Fruit fly (Drosophila melanogaster) whole organism, embryonic: ENCODE data around the gene CG5087.

Source experiments
- ATbp ChIP-seq: fragments of 200-800 bp; sonication (Bioruptor generic); optimal IDR thresholded peaks from 2 replicates; lab custom pipeline; 2017; ENCODE audit warnings: missing biosample characterization, mild to moderate bottlenecking, missing genetic modification characterization, missing genetic modification reagents
- Adf1 ChIP-seq: fragments of 200-800 bp; sonication (Bioruptor generic); IDR thresholded peaks from 2 replicates; pipeline ENCODE4 v1.3.6; 2022; ENCODE audit warnings: missing biosample characterization, missing genetic modification characterization
- Atf-2 ChIP-seq: fragments of 200-800 bp; sonication (Bioruptor generic); optimal IDR thresholded peaks from 2 replicates; lab custom pipeline; 2016; ENCODE audit warnings: missing biosample characterization, missing genetic modification characterization
- B-H2 ChIP-seq: fragments of 200-800 bp; sonication (Bioruptor generic); optimal IDR thresholded peaks from 2 replicates; lab custom pipeline; 2018; ENCODE audit warnings: missing biosample characterization, mild to moderate bottlenecking, missing genetic modification characterization
- Blimp-1 ChIP-seq: fragments of 200-800 bp; sonication (Bioruptor generic); optimal IDR thresholded peaks from 3 replicates; lab custom pipeline; 2018; ENCODE audit warnings: missing biosample characterization, missing genetic modification characterization, mild to moderate bottlenecking, moderate library complexity, missing genetic modification reagents
- Bteb2 ChIP-seq: fragments of 200-800 bp; sonication (Bioruptor generic); optimal IDR thresholded peaks from 2 replicates; lab custom pipeline; 2016; ENCODE audit warnings: missing biosample characterization, missing genetic modification characterization
- CG10209 ChIP-seq: fragments of 200-800 bp; sonication (Bioruptor generic); optimal IDR thresholded peaks from 3 replicates; lab custom pipeline; 2017; ENCODE audit warnings: missing biosample characterization, mild to moderate bottlenecking, missing genetic modification characterization, missing genetic modification reagents
- CG10267 ChIP-seq: fragments of 200-800 bp; sonication (Bioruptor generic); optimal IDR thresholded peaks from 2 replicates; lab custom pipeline; 2018; ENCODE audit warnings: missing biosample characterization, mild to moderate bottlenecking, missing genetic modification characterization, moderate library complexity
- CG10321 ChIP-seq: fragments of 200-800 bp; sonication (Bioruptor generic); IDR thresholded peaks from 2 replicates; pipeline ENCODE4 v1.3.6; 2022; ENCODE audit warnings: missing biosample characterization, missing genetic modification characterization
- CG10959 ChIP-seq: fragments of 200-800 bp; sonication (Bioruptor generic); IDR thresholded peaks from 2 replicates; pipeline ENCODE4 v1.3.6; 2022; ENCODE audit warnings: missing biosample characterization, missing genetic modification characterization
- CG11695 ChIP-seq: fragments of 200-800 bp; sonication (Bioruptor generic); IDR thresholded peaks from 3 replicates; pipeline ENCODE4 v1.3.6; 2022; ENCODE audit warnings: missing biosample characterization, missing genetic modification characterization
- CG12219 ChIP-seq: fragments of 200-800 bp; sonication (Bioruptor generic); optimal IDR thresholded peaks from 3 replicates; lab custom pipeline; 2018; ENCODE audit warnings: missing biosample characterization, mild to moderate bottlenecking, missing genetic modification characterization
- CG14860 ChIP-seq: fragments of 200-800 bp; sonication (Bioruptor generic); IDR thresholded peaks from 3 replicates; pipeline ENCODE4 v1.3.6; 2022; ENCODE audit warnings: missing biosample characterization, missing genetic modification characterization; ENCODE audit not compliant: partially characterized antibody
- CG15601 ChIP-seq: fragments of 200-800 bp; sonication (Bioruptor generic); optimal IDR thresholded peaks from 3 replicates; lab custom pipeline; 2019; ENCODE audit warnings: missing biosample characterization, mild to moderate bottlenecking, missing genetic modification characterization, moderate library complexity
- CG17385 ChIP-seq: fragments of 200-800 bp; sonication (Bioruptor generic); optimal IDR thresholded peaks from 3 replicates; lab custom pipeline; 2018; ENCODE audit warnings: missing biosample characterization, mild to moderate bottlenecking, missing genetic modification characterization
- CG18619 ChIP-seq: fragments of 200-800 bp; sonication (Bioruptor generic); optimal IDR thresholded peaks from 3 replicates; lab custom pipeline; 2017; ENCODE audit warnings: missing biosample characterization, mild to moderate bottlenecking, missing genetic modification characterization
- CG18764 ChIP-seq: fragments of 200-800 bp; sonication (Bioruptor generic); optimal IDR thresholded peaks from 3 replicates; lab custom pipeline; 2016; ENCODE audit warnings: missing biosample characterization, missing genetic modification characterization
- CG30020 ChIP-seq: fragments of 200-800 bp; optimal IDR thresholded peaks from 2 replicates; lab custom pipeline; 2019; ENCODE audit warnings: missing biosample characterization, mild to moderate bottlenecking, missing genetic modification characterization, moderate library complexity
- CG33213 ChIP-seq: fragments of 200-800 bp; sonication (Bioruptor generic); optimal IDR thresholded peaks from 3 replicates; lab custom pipeline; 2016; ENCODE audit warnings: missing biosample characterization, missing genetic modification characterization
- CG43689 ChIP-seq: fragments of 200-800 bp; sonication (Bioruptor generic); IDR thresholded peaks from 2 replicates; pipeline ENCODE4 v1.3.6; 2022; ENCODE audit warnings: missing biosample characterization, missing genetic modification characterization
- CG4820 ChIP-seq: fragments of 200-800 bp; sonication (Bioruptor generic); optimal IDR thresholded peaks from 3 replicates; lab custom pipeline; 2016; ENCODE audit warnings: missing biosample characterization, missing genetic modification characterization
- CG5245 ChIP-seq: fragments of 200-800 bp; sonication (Bioruptor generic); optimal IDR thresholded peaks from 3 replicates; lab custom pipeline; 2016; ENCODE audit warnings: missing biosample characterization, missing genetic modification characterization
- CG6854 ChIP-seq: fragments of 200-800 bp; sonication (Bioruptor generic); optimal IDR thresholded peaks from 3 replicates; lab custom pipeline; 2017; ENCODE audit warnings: missing biosample characterization, mild to moderate bottlenecking, missing genetic modification characterization
- CG7372 ChIP-seq: fragments of 200-800 bp; sonication (Bioruptor generic); IDR thresholded peaks from 2 replicates; pipeline ENCODE4 v1.3.6; 2022; ENCODE audit warnings: missing biosample characterization, missing genetic modification characterization
- CG9876 ChIP-seq: fragments of 200-800 bp; sonication (Bioruptor generic); optimal IDR thresholded peaks from 2 replicates; lab custom pipeline; 2016; ENCODE audit warnings: missing biosample characterization, missing genetic modification characterization
- CoRest ChIP-seq: fragments of 200-800 bp; sonication (Bioruptor generic); optimal IDR thresholded peaks from 3 replicates; lab custom pipeline; 2018; ENCODE audit warnings: missing biosample characterization, mild to moderate bottlenecking, missing genetic modification characterization, moderate library complexity
- GATAe ChIP-seq: fragments of 200-800 bp; sonication (Bioruptor generic); conservative IDR thresholded peaks from 2 replicates; pipeline ENCODE4 v1.3.6; 2022; ENCODE audit warnings: missing biosample characterization, missing genetic modification characterization
- HLH54F ChIP-seq: fragments of 200-800 bp; sonication (Bioruptor generic); optimal IDR thresholded peaks from 3 replicates; lab custom pipeline; 2016; ENCODE audit warnings: missing biosample characterization, missing genetic modification characterization
- Hsf ChIP-seq: fragments of 200-800 bp; sonication (Bioruptor generic); optimal IDR thresholded peaks from 3 replicates; lab custom pipeline; 2016; ENCODE audit warnings: missing biosample characterization, missing genetic modification characterization
- Med ChIP-seq: fragments of 200-800 bp; sonication (Bioruptor generic); peaks from one replicate; lab custom pipeline; 2016; ENCODE audit warnings: missing biosample characterization, missing genetic modification characterization, mild to moderate bottlenecking, inconsistent platforms, moderate library complexity
- Oaz ChIP-seq: fragments of 200-800 bp; sonication (Bioruptor generic); IDR thresholded peaks from 2 replicates; pipeline ENCODE4 v1.3.6; 2022; ENCODE audit warnings: missing biosample characterization, missing genetic modification characterization
- PHDP ChIP-seq: fragments of 200-800 bp; sonication (Bioruptor generic); optimal IDR thresholded peaks from 3 replicates; lab custom pipeline; 2018; ENCODE audit warnings: missing biosample characterization, mild to moderate bottlenecking, missing genetic modification characterization, moderate library complexity
- Xbp1 ChIP-seq: fragments of 200-800 bp; sonication (Bioruptor generic); optimal IDR thresholded peaks from 3 replicates; lab custom pipeline; 2016; ENCODE audit warnings: missing biosample characterization, mild to moderate bottlenecking, missing genetic modification characterization
- ash1 ChIP-seq: fragments of 200-800 bp; sonication (Bioruptor generic); optimal IDR thresholded peaks from 2 replicates; lab custom pipeline; 2018; ENCODE audit warnings: missing biosample characterization, mild to moderate bottlenecking, missing genetic modification characterization
- bigmax ChIP-seq: fragments of 200-800 bp; sonication (Bioruptor generic); optimal IDR thresholded peaks from 2 replicates; lab custom pipeline; 2018; ENCODE audit warnings: missing biosample characterization, mild to moderate bottlenecking, missing genetic modification characterization
- cg ChIP-seq: fragments of 200-800 bp; sonication (Bioruptor generic); optimal IDR thresholded peaks from 3 replicates; lab custom pipeline; 2019; ENCODE audit warnings: missing biosample characterization, mild to moderate bottlenecking, missing genetic modification characterization, moderate library complexity
- ci ChIP-seq: fragments of 200-800 bp; sonication (Bioruptor generic); IDR thresholded peaks from 3 replicates; pipeline ENCODE4 v1.3.6; 2022; ENCODE audit warnings: missing biosample characterization, missing genetic modification characterization
- crol ChIP-seq: fragments of 200-800 bp; sonication (Bioruptor generic); IDR thresholded peaks from 2 replicates; pipeline ENCODE4 v1.3.6; 2022; ENCODE audit warnings: missing biosample characterization, missing genetic modification characterization
- ewg ChIP-seq: fragments of 200-800 bp; sonication (Bioruptor generic); optimal IDR thresholded peaks from 3 replicates; lab custom pipeline; 2017; ENCODE audit warnings: mild to moderate bottlenecking, missing biosample characterization, missing genetic modification reagents, missing genetic modification characterization
- fd102C ChIP-seq: fragments of 200-800 bp; sonication (Bioruptor generic); optimal IDR thresholded peaks from 2 replicates; lab custom pipeline; 2018; ENCODE audit warnings: missing biosample characterization, mild to moderate bottlenecking, missing genetic modification characterization, moderate library complexity
- gce ChIP-seq: fragments of 200-800 bp; sonication (Bioruptor generic); IDR thresholded peaks from 3 replicates; pipeline ENCODE4 v1.3.6; 2022; ENCODE audit warnings: missing biosample characterization, missing genetic modification characterization
- hb ChIP-seq: fragments of 200-800 bp; sonication (Bioruptor generic); IDR thresholded peaks from 3 replicates; pipeline ENCODE4 v1.3.6; 2022; ENCODE audit warnings: missing biosample characterization, missing genetic modification characterization; ENCODE audit not compliant: partially characterized antibody
- kni ChIP-seq: fragments of 200-800 bp; sonication (Bioruptor generic); optimal IDR thresholded peaks from 3 replicates; lab custom pipeline; 2017; ENCODE audit warnings: mild to moderate bottlenecking, missing biosample characterization, missing genetic modification reagents, missing genetic modification characterization
- nmo ChIP-seq: fragments of 200-800 bp; sonication (Bioruptor generic); optimal IDR thresholded peaks from 2 replicates; lab custom pipeline; 2018; ENCODE audit warnings: missing biosample characterization, mild to moderate bottlenecking, missing genetic modification characterization, moderate library complexity
- odd ChIP-seq: fragments of 200-800 bp; sonication (Bioruptor generic); optimal IDR thresholded peaks from 2 replicates; lab custom pipeline; 2017; ENCODE audit warnings: missing biosample characterization, mild to moderate bottlenecking, missing genetic modification characterization
- slou ChIP-seq: fragments of 200-800 bp; sonication (Bioruptor generic); optimal IDR thresholded peaks from 3 replicates; lab custom pipeline; 2016; ENCODE audit warnings: missing biosample characterization, missing genetic modification characterization
- slp2 ChIP-seq: fragments of 200-800 bp; sonication (Bioruptor generic); optimal IDR thresholded peaks from 2 replicates; lab custom pipeline; 2016; ENCODE audit warnings: missing biosample characterization, missing genetic modification characterization
- sna ChIP-seq: fragments of 200-800 bp; sonication (Bioruptor generic); IDR thresholded peaks from 2 replicates; pipeline ENCODE4 v1.3.6; 2022; ENCODE audit warnings: missing biosample characterization, missing genetic modification characterization; ENCODE audit not compliant: partially characterized antibody
- tin ChIP-seq: fragments of 200-800 bp; sonication (Bioruptor generic); optimal IDR thresholded peaks from 3 replicates; lab custom pipeline; 2016; ENCODE audit warnings: missing biosample characterization, missing genetic modification characterization
- ttk ChIP-seq: fragments of 200-800 bp; sonication (Bioruptor generic); IDR thresholded peaks from 2 replicates; pipeline ENCODE4 v2.1.2; 2022; ENCODE audit warnings: missing biosample characterization, missing genetic modification characterization
- zf30C ChIP-seq: fragments of 200-800 bp; sonication (Bioruptor generic); optimal IDR thresholded peaks from 3 replicates; lab custom pipeline; 2018; ENCODE audit warnings: missing biosample characterization, mild to moderate bottlenecking, missing genetic modification characterization

CG5087 gene

DNA sequence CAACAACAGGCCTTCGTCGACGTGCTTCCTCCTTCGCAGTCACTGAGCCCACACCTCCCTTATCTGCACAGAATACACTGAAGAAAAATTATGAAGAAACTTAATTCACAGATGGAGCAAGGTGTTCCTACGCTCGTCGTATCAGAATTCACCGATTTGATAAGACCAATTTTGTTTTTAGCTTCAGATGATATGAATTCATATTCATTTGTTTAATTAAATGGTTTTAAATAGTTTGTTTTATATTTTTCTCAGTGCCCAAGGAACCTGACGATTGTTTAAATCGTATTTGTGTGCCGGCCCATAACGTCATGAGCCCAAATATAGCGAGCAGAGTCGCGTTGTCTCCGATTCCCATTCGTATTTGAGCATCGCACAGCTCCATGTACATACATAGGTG lies 25.6 kb downstream of the CG5087 start (continued):
- TF ChIP-seq Bteb2 (peak; percentile 2), slou (GFP tag; lab: Kevin White, UChicago) (no peak), ATbp (GFP tag; lab: Kevin White, UChicago) (peak; percentile 22), ash1 (GFP tag; lab: Kevin White, UChicago) (no peak), CG43689 (GFP tag; lab: Robert Waterston, UW) (no peak), CG10267 (peak; percentile 75), hb (no peak), crol (GFP tag; lab: Robert Waterston, UW) (no peak), slp2 (GFP tag; lab: Kevin White, UChicago) (peak; percentile 33), Hsf (GFP tag; lab: Kevin White, UChicago) (peak; percentile 72), CG10209 (GFP tag; lab: Kevin White, UChicago) (peak; percentile 75), CG18619 (GFP tag; lab: Kevin White, UChicago) (peak; percentile 26), ttk (GFP tag; lab: Robert Waterston, UW) (no peak), Med (GFP tag; lab: Kevin White, UChicago) (peak; percentile 90), CG15601 (tag; lab: Kevin White, UChicago) (peak; percentile 49), CG10321 (no peak), ewg (GFP tag; lab: Kevin White, UChicago) (peak; percentile 39), CG12219 (GFP tag; lab: Kevin White, UChicago) (peak; percentile 38), CG6854 (GFP tag; lab: Kevin White, UChicago) (no peak), gce (GFP tag; lab: Robert Waterston, UW) (no peak), cg (GFP tag; lab: Kevin White, UChicago) (no peak), Adf1 (GFP tag; lab: Robert Waterston, UW) (no peak), tin (GFP tag; lab: Kevin White, UChicago) (peak; percentile 61), Xbp1 (peak; percentile 67), CG30020 (tag; lab: Kevin White, UChicago) (no peak), fd102C (peak; percentile 93), PHDP (tag; lab: Kevin White, UChicago) (peak; percentile 52), CG4820 (GFP tag; lab: Kevin White, UChicago) (peak; percentile 64), CG5245 (GFP tag; lab: Kevin White, UChicago) (peak; percentile 45), nmo (GFP tag; lab: Kevin White, UChicago) (peak; percentile 83), sna (GFP tag; lab: Robert Waterston, UW) (no peak), ci (GFP tag; lab: Robert Waterston, UW) (peak; percentile 66), CG33213 (GFP tag; lab: Kevin White, UChicago) (peak; percentile 49), CG10959 (GFP tag; lab: Robert Waterston, UW) (peak; percentile 87), zf30C (peak; percentile 90), GATAe (no peak), Atf-2 (peak; percentile 46), Oaz (no peak), CG17385 (GFP tag; lab: Kevin White, UChicago) (peak; percentile 47), bigmax (no peak), CG14860 (GFP tag; lab: Robert Waterston, UW) (no peak), kni (GFP tag; lab: Kevin White, UChicago) (no peak), Blimp-1 (peak; percentile 52), odd (no peak), CG7372 (GFP tag; lab: Robert Waterston, UW) (peak; percentile 30; the same call in 1 of the 2 replicates), B-H2 (GFP tag; lab: Kevin White, UChicago) (no peak), CoRest (peak; percentile 57), CG18764 (GFP tag; lab: Kevin White, UChicago) (no peak), CG9876 (no peak), HLH54F (GFP tag; lab: Kevin White, UChicago) (peak; percentile 45), CG11695 (GFP tag; lab: Robert Waterston, UW) (peak; percentile 55; the same call in 1 of the 3 replicates)
